Worm (Caenorhabditis elegans) whole organism, midembryonic: ENCODE data around the gene C02B8.6.

Source experiments
- T22C8.4 ChIP-seq: fragments of 200-800 bp; sonication (Bioruptor generic); IDR thresholded peaks from 2 replicates; pipeline ENCODE4 v1.3.6; 2022; ENCODE audit warnings: missing genetic modification characterization, missing compliant biosample characterization
- cog-1 ChIP-seq: sonication (generic microtip); optimal IDR thresholded peaks from 2 replicates; lab custom pipeline; 2016; ENCODE audit warnings: missing genetic modification characterization, missing compliant biosample characterization
- flt-1 ChIP-seq: fragments of 200-800 bp; sonication (Bioruptor generic); IDR thresholded peaks from 2 replicates; pipeline ENCODE4 v1.3.6; 2022; ENCODE audit warnings: missing genetic modification characterization, missing compliant biosample characterization
- klf-2 ChIP-seq: fragments of 200-800 bp; sonication (Bioruptor generic); conservative IDR thresholded peaks from 2 replicates; pipeline ENCODE4 v1.3.6; 2022; ENCODE audit warnings: missing genetic modification reagents, missing genetic modification characterization, missing compliant biosample characterization
- med-1 ChIP-seq: sonication (generic microtip); optimal IDR thresholded peaks from 2 replicates; lab custom pipeline; 2017; ENCODE audit warnings: missing genetic modification characterization, mild to moderate bottlenecking, missing compliant biosample characterization, antibody characterized with exemption, missing genetic modification reagents; ENCODE audit not compliant: insufficient read depth
- tab-1 ChIP-seq: fragments of 200-800 bp; sonication (Bioruptor generic); IDR thresholded peaks from 2 replicates; pipeline ENCODE4 v1.3.6; 2022; ENCODE audit warnings: missing genetic modification characterization, missing compliant biosample characterization
- ztf-29 ChIP-seq: fragments of 200-800 bp; sonication (Bioruptor generic); IDR thresholded peaks from 2 replicates; pipeline ENCODE4 v1.3.6; 2022; ENCODE audit warnings: missing genetic modification reagents, missing genetic modification characterization, missing compliant biosample characterization

- TF ChIP-seq ztf-29 (GFP tag; lab: Robert Waterston, UW) (no peak), T22C8.4 (no peak), med-1 (no peak), tab-1 (GFP tag; lab: Robert Waterston, UW) (no peak), klf-2 (no peak), cog-1 (tag; lab: Kevin White, UChicago) (no peak), flt-1 (GFP tag; lab: Robert Waterston, UW) (no peak)
Observed at ce11 chrX:8117827-8118317, 18.3 kb downstream of the C02B8.6 start.
